Worm (Caenorhabditis elegans): ENCODE results near the gene F18C5.5.

DNA sequence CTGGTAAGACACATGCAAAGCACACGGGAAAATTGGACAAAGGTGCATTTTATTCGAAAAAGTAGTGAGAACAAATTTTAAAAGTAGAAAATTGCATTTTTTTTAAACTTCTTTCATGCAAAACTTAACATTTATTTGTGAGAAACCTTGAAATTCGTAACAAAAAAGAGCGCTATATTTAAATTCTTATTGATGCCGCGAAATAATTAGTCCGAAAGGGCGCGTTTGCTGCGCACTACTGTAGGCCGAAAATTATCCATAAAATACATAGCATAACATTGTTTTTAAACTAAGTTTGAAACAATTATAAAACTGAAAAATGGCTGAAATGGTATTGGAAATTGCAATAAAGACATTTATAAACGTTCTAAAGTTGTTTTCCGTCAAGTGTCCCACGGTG lies 46.8 kb downstream of the F18C5.5 start:
- TF ChIP-seq ceh-32 (tag; optimal IDR thresholded peaks at IDR 0.05; ENCODE audit: poor library complexity) (no peak), nhr-237 (tag; optimal IDR thresholded peaks at IDR 0.05) (no peak)
